Fruit fly (Drosophila melanogaster) whole organism, embryonic: ENCODE data around the gene Gga.
A peak's percentile ranks its signal among the peaks of the same experiment; 100 is the strongest.

ENCODE experiments used
- Asciz ChIP-seq: fragments of 200-800 bp; sonication (Bioruptor generic); optimal IDR thresholded peaks from 2 replicates; lab custom pipeline; 2017; ENCODE audit warnings: missing biosample characterization, mild to moderate bottlenecking, missing genetic modification characterization, missing genetic modification reagents
- Atf-2 ChIP-seq: fragments of 200-800 bp; sonication (Bioruptor generic); optimal IDR thresholded peaks from 2 replicates; lab custom pipeline; 2016; ENCODE audit warnings: missing biosample characterization, missing genetic modification characterization
- B-H1 ChIP-seq: fragments of 200-800 bp; sonication (Bioruptor generic); IDR thresholded peaks from 3 replicates; pipeline ENCODE4 v1.3.6; 2022; ENCODE audit warnings: missing biosample characterization, missing genetic modification characterization
- CG10431 ChIP-seq: fragments of 200-800 bp; sonication (Bioruptor generic); optimal IDR thresholded peaks from 3 replicates; lab custom pipeline; 2018; ENCODE audit warnings: missing biosample characterization, mild to moderate bottlenecking, missing genetic modification characterization
- CG10462 ChIP-seq: fragments of 200-800 bp; sonication (Bioruptor generic); optimal IDR thresholded peaks from 2 replicates; lab custom pipeline; 2016; ENCODE audit warnings: missing biosample characterization, missing genetic modification characterization
- CG11504 ChIP-seq: fragments of 200-800 bp; sonication (Bioruptor generic); optimal IDR thresholded peaks from 3 replicates; lab custom pipeline; 2019; ENCODE audit warnings: missing biosample characterization, mild to moderate bottlenecking, missing genetic modification characterization, moderate library complexity
- CG11723 ChIP-seq: fragments of 200-800 bp; sonication (Bioruptor generic); optimal IDR thresholded peaks from 2 replicates; lab custom pipeline; 2017; ENCODE audit warnings: missing biosample characterization, mild to moderate bottlenecking, missing genetic modification characterization
- CG12155 ChIP-seq: fragments of 200-800 bp; sonication (Bioruptor generic); optimal IDR thresholded peaks from 3 replicates; lab custom pipeline; 2016; ENCODE audit warnings: missing biosample characterization, missing genetic modification characterization
- CG13123 ChIP-seq: fragments of 200-800 bp; sonication (Bioruptor generic); optimal IDR thresholded peaks from 2 replicates; lab custom pipeline; 2016; ENCODE audit warnings: missing biosample characterization, missing genetic modification characterization
- CG13624 ChIP-seq: fragments of 200-800 bp; sonication (Bioruptor generic); optimal IDR thresholded peaks from 2 replicates; lab custom pipeline; 2016; ENCODE audit warnings: missing biosample characterization, missing genetic modification characterization
- CG14965 ChIP-seq: fragments of 200-800 bp; sonication (Bioruptor generic); optimal IDR thresholded peaks from 2 replicates; lab custom pipeline; 2016; ENCODE audit warnings: missing biosample characterization, missing genetic modification characterization, borderline replicate concordance
- CG15073 ChIP-seq: fragments of 200-800 bp; sonication (Bioruptor generic); optimal IDR thresholded peaks from 2 replicates; lab custom pipeline; 2016; ENCODE audit warnings: missing biosample characterization, missing genetic modification characterization
- CG1529 ChIP-seq: fragments of 200-800 bp; sonication (Bioruptor generic); optimal IDR thresholded peaks from 3 replicates; lab custom pipeline; 2018; ENCODE audit warnings: missing biosample characterization, missing genetic modification characterization
- CG15479 ChIP-seq: fragments of 200-800 bp; sonication (Bioruptor generic); optimal IDR thresholded peaks from 3 replicates; lab custom pipeline; 2019; ENCODE audit warnings: missing biosample characterization, mild to moderate bottlenecking, missing genetic modification characterization, moderate library complexity
- CG18599 ChIP-seq: fragments of 200-800 bp; sonication (Bioruptor generic); optimal IDR thresholded peaks from 3 replicates; lab custom pipeline; 2017; ENCODE audit warnings: missing biosample characterization, missing genetic modification characterization, mild to moderate bottlenecking, moderate library complexity, missing genetic modification reagents
- CG30020 ChIP-seq: fragments of 200-800 bp; optimal IDR thresholded peaks from 2 replicates; lab custom pipeline; 2019; ENCODE audit warnings: missing biosample characterization, mild to moderate bottlenecking, missing genetic modification characterization, moderate library complexity
- CG31388 ChIP-seq: fragments of 200-800 bp; sonication (Bioruptor generic); optimal IDR thresholded peaks from 2 replicates; lab custom pipeline; 2016; ENCODE audit warnings: missing biosample characterization, missing genetic modification characterization
- CG34376 ChIP-seq: fragments of 200-800 bp; sonication (Bioruptor generic); optimal IDR thresholded peaks from 2 replicates; lab custom pipeline; 2018; ENCODE audit warnings: missing biosample characterization, mild to moderate bottlenecking, missing genetic modification characterization
- CG4360 ChIP-seq: fragments of 200-800 bp; sonication (Bioruptor generic); IDR thresholded peaks from 2 replicates; pipeline ENCODE4 v1.3.6; 2022; ENCODE audit warnings: missing biosample characterization, missing genetic modification characterization
- CG4617 ChIP-seq: fragments of 200-800 bp; sonication (Bioruptor generic); optimal IDR thresholded peaks from 3 replicates; lab custom pipeline; 2016; ENCODE audit warnings: missing biosample characterization, missing genetic modification characterization, borderline replicate concordance
- CG4730 ChIP-seq: fragments of 200-800 bp; sonication (Bioruptor generic); IDR thresholded peaks from 2 replicates; pipeline ENCODE4 v1.3.6; 2022; ENCODE audit warnings: missing biosample characterization, missing genetic modification characterization
- CG5180 ChIP-seq: fragments of 200-800 bp; sonication (Bioruptor generic); optimal IDR thresholded peaks from 3 replicates; lab custom pipeline; 2017; ENCODE audit warnings: missing biosample characterization, missing genetic modification characterization, mild to moderate bottlenecking, moderate library complexity, missing genetic modification reagents
- CG7271 ChIP-seq: fragments of 200-800 bp; sonication (Bioruptor generic); optimal IDR thresholded peaks from 2 replicates; lab custom pipeline; 2018; ENCODE audit warnings: missing biosample characterization, mild to moderate bottlenecking, missing genetic modification characterization, moderate library complexity
- CG7357 ChIP-seq: fragments of 200-800 bp; sonication (Bioruptor generic); IDR thresholded peaks from 3 replicates; pipeline ENCODE4 v1.3.6; 2022; ENCODE audit warnings: missing biosample characterization, missing genetic modification characterization
- CG8944 ChIP-seq: fragments of 200-800 bp; sonication (Bioruptor generic); optimal IDR thresholded peaks from 3 replicates; lab custom pipeline; 2016; ENCODE audit warnings: missing biosample characterization, missing genetic modification characterization
- Dfd ChIP-seq, 2 experiments: fragments of >200 bp; optimal IDR thresholded peaks; 2 replicates each; lab custom pipeline; 2017; ENCODE audit warnings: missing biosample characterization in 2 of 2, missing genetic modification characterization in 2 of 2
- Dref ChIP-seq: fragments of 200-800 bp; sonication (Bioruptor generic); IDR thresholded peaks from 2 replicates; pipeline ENCODE4 v1.3.6; 2022; ENCODE audit warnings: missing biosample characterization, missing genetic modification characterization
- Ets97D ChIP-seq: fragments of 200-800 bp; sonication (Bioruptor generic); optimal IDR thresholded peaks from 3 replicates; lab custom pipeline; 2016; ENCODE audit warnings: missing biosample characterization, missing genetic modification characterization
- Lhr ChIP-seq: fragments of 200-800 bp; sonication (Bioruptor generic); optimal IDR thresholded peaks from 3 replicates; lab custom pipeline; 2017; ENCODE audit warnings: mild to moderate bottlenecking, missing biosample characterization, missing genetic modification reagents, missing genetic modification characterization
- Mrtf ChIP-seq: fragments of 200-800 bp; sonication (Bioruptor generic); IDR thresholded peaks from 3 replicates; pipeline ENCODE4 v1.3.6; 2022; ENCODE audit warnings: missing biosample characterization, missing genetic modification characterization
- Oli ChIP-seq: fragments of 200-800 bp; sonication (Bioruptor generic); optimal IDR thresholded peaks from 2 replicates; lab custom pipeline; 2018; ENCODE audit warnings: missing biosample characterization, mild to moderate bottlenecking, missing genetic modification characterization, moderate library complexity
- Pdp1 ChIP-seq, 2 experiments: fragments of 200-800 bp; sonication (Bioruptor generic); optimal IDR thresholded peaks; 3 replicates each; lab custom pipeline; 2016; ENCODE audit warnings: missing biosample characterization in 2 of 2, missing genetic modification characterization in 2 of 2, mild to moderate bottlenecking in 1 of 2, moderate library complexity in 1 of 2
- TFAM ChIP-seq: fragments of 200-800 bp; sonication (Bioruptor generic); optimal IDR thresholded peaks from 2 replicates; lab custom pipeline; 2017; ENCODE audit warnings: missing biosample characterization, missing genetic modification characterization, inconsistent platforms
- aop ChIP-seq: fragments of 200-800 bp; sonication (Bioruptor generic); IDR thresholded peaks from 2 replicates; pipeline ENCODE4 v1.3.6; 2022; ENCODE audit warnings: missing biosample characterization, missing genetic modification characterization
- bab2 ChIP-seq: fragments of 200-800 bp; sonication (Bioruptor generic); optimal IDR thresholded peaks from 2 replicates; lab custom pipeline; 2016; ENCODE audit warnings: missing biosample characterization, missing genetic modification characterization
- danr ChIP-seq: fragments of 200-800 bp; sonication (Bioruptor generic); IDR thresholded peaks from 2 replicates; pipeline ENCODE4 v1.3.6; 2022; ENCODE audit warnings: missing biosample characterization, missing genetic modification characterization
- dmrt99B ChIP-seq: fragments of 200-800 bp; sonication (Bioruptor generic); optimal IDR thresholded peaks from 2 replicates; lab custom pipeline; 2018; ENCODE audit warnings: missing biosample characterization, mild to moderate bottlenecking, missing genetic modification characterization, moderate library complexity
- eve ChIP-seq, 2 experiments: fragments of >200 bp; optimal IDR thresholded peaks; 2 replicates each; lab custom pipeline; 2017; ENCODE audit warnings: missing biosample characterization in 2 of 2, missing genetic modification characterization in 2 of 2
- ewg ChIP-seq: fragments of 200-800 bp; sonication (Bioruptor generic); optimal IDR thresholded peaks from 3 replicates; lab custom pipeline; 2017; ENCODE audit warnings: mild to moderate bottlenecking, missing biosample characterization, missing genetic modification reagents, missing genetic modification characterization
- fu2 ChIP-seq: fragments of 200-800 bp; sonication (Bioruptor generic); optimal IDR thresholded peaks from 2 replicates; lab custom pipeline; 2016; ENCODE audit warnings: missing biosample characterization, missing genetic modification characterization
- inv ChIP-seq: fragments of 200-800 bp; sonication (Bioruptor generic); IDR thresholded peaks from 2 replicates; pipeline ENCODE4 v1.3.6; 2022; ENCODE audit warnings: missing biosample characterization, missing genetic modification characterization; ENCODE audit not compliant: partially characterized antibody
- lbe ChIP-seq: fragments of 200-800 bp; sonication (Bioruptor generic); optimal IDR thresholded peaks from 2 replicates; lab custom pipeline; 2016; ENCODE audit warnings: missing biosample characterization, mild to moderate bottlenecking, missing genetic modification characterization
- lmd ChIP-seq: fragments of 200-800 bp; sonication (Bioruptor generic); IDR thresholded peaks from 2 replicates; pipeline ENCODE4 v1.3.6; 2022; ENCODE audit warnings: missing biosample characterization, missing genetic modification characterization
- nmo ChIP-seq: fragments of 200-800 bp; sonication (Bioruptor generic); optimal IDR thresholded peaks from 2 replicates; lab custom pipeline; 2018; ENCODE audit warnings: missing biosample characterization, mild to moderate bottlenecking, missing genetic modification characterization, moderate library complexity
- sisA ChIP-seq: fragments of 200-800 bp; sonication (Bioruptor generic); IDR thresholded peaks from 2 replicates; pipeline ENCODE4 v1.3.6; 2022; ENCODE audit warnings: missing biosample characterization, missing genetic modification characterization
- slbo ChIP-seq: fragments of 200-800 bp; sonication (Bioruptor generic); IDR thresholded peaks from 2 replicates; pipeline ENCODE4 v1.3.6; 2022; ENCODE audit warnings: missing biosample characterization, missing genetic modification characterization
- sr ChIP-seq: fragments of 200-800 bp; sonication (Bioruptor generic); IDR thresholded peaks from 3 replicates; pipeline ENCODE4 v1.3.6; 2022; ENCODE audit warnings: missing biosample characterization, missing genetic modification characterization
- ssp ChIP-seq: fragments of 200-800 bp; sonication (Bioruptor generic); IDR thresholded peaks from 2 replicates; pipeline ENCODE4 v1.3.6; 2022; ENCODE audit warnings: missing biosample characterization, missing genetic modification characterization
- stwl ChIP-seq: fragments of 200-800 bp; sonication (Bioruptor generic); optimal IDR thresholded peaks from 3 replicates; lab custom pipeline; 2018; ENCODE audit warnings: missing biosample characterization, mild to moderate bottlenecking, missing genetic modification characterization, moderate library complexity
- tx ChIP-seq: fragments of 200-800 bp; sonication (Bioruptor generic); optimal IDR thresholded peaks from 2 replicates; lab custom pipeline; 2016; ENCODE audit warnings: missing biosample characterization, missing genetic modification characterization

Gene Gga

dm6 chrX:9579918-9580521 is 20.8 kb upstream of the Gga start, which contains the start of gene LPCAT (continued):
- peak; percentile 41 for TF ChIP-seq dmrt99B
- TF ChIP-seq CG1529 (GFP tag; lab: Kevin White, UChicago), result no peak
- TF ChIP-seq CG4617 (GFP tag; lab: Kevin White, UChicago), result peak; percentile 19
- TF ChIP-seq Asciz (GFP tag; lab: Kevin White, UChicago), result peak; percentile 4
- peak; percentile 77 for TF ChIP-seq lbe (GFP tag; lab: Kevin White, UChicago)
- peak; percentile 84 for TF ChIP-seq Lhr (GFP tag; lab: Kevin White, UChicago)
- peak; percentile 87 for TF ChIP-seq sisA (GFP tag; lab: Robert Waterston, UW)
- no peak for TF ChIP-seq TFAM (GFP tag; lab: Kevin White, UChicago)
- TF ChIP-seq CG10431 (GFP tag; lab: Kevin White, UChicago), result no peak
- TF ChIP-seq danr (GFP tag; lab: Robert Waterston, UW), result peak; percentile 66
- TF ChIP-seq CG34376 (GFP tag; lab: Kevin White, UChicago), result peak; percentile 56
- peak; percentile 71 for TF ChIP-seq CG8944 (GFP tag; lab: Kevin White, UChicago)
- peak; percentile 53 for TF ChIP-seq Dref
- TF ChIP-seq CG7271, result no peak
- peak; percentile 79 for TF ChIP-seq CG18599
- peak; percentile 70 for TF ChIP-seq fu2
- TF ChIP-seq nmo, result peak; percentile 83
- peak; percentile 76 to 89 for TF ChIP-seq Pdp1 (GFP tag; optimal IDR thresholded peaks at IDR 0.05; lab: Kevin White, UChicago)
- TF ChIP-seq aop (GFP tag; lab: Robert Waterston, UW), result 0 out of 2 replicates have a peak, but pooled peaks have one; percentile 2
- no peak for TF ChIP-seq CG11723 (GFP tag; lab: Kevin White, UChicago)
- peak; percentile 50 for TF ChIP-seq CG4730
- TF ChIP-seq ewg (GFP tag; lab: Kevin White, UChicago), result peak; percentile 2
- TF ChIP-seq CG7357 (GFP tag; lab: Robert Waterston, UW), result peak; percentile 69; the same call in 2 of the 3 replicates
- TF ChIP-seq Oli, result peak; percentile 41
- TF ChIP-seq CG4360 (GFP tag; lab: Robert Waterston, UW), result peak; percentile 76
- no peak for TF ChIP-seq CG15073 (GFP tag; lab: Kevin White, UChicago)
- TF ChIP-seq CG12155 (GFP tag; lab: Kevin White, UChicago), result peak; percentile 85
- peak; percentile 85 for TF ChIP-seq stwl (tag; lab: Kevin White, UChicago)
- peak; percentile 79 for TF ChIP-seq CG11504 (tag; lab: Kevin White, UChicago)
- TF ChIP-seq Dfd (GFP tag; optimal IDR thresholded peaks at IDR 0.05; lab: Kevin White, UChicago), result no peak
- peak; percentile 85 for TF ChIP-seq CG13624 (GFP tag; lab: Kevin White, UChicago)
- TF ChIP-seq slbo (GFP tag; lab: Robert Waterston, UW), result peak; percentile 93
- no peak; the same call in 2 of the 3 replicates for TF ChIP-seq sr (GFP tag; lab: Robert Waterston, UW)
- TF ChIP-seq B-H1 (GFP tag; lab: Robert Waterston, UW), result peak; percentile 40; the same call in 2 of the 3 replicates
- TF ChIP-seq tx, result peak; percentile 59
- no peak for TF ChIP-seq CG30020 (tag; lab: Kevin White, UChicago)
- TF ChIP-seq CG10462 (GFP tag; lab: Kevin White, UChicago), result peak; percentile 35
- TF ChIP-seq lmd (GFP tag; lab: Robert Waterston, UW), result peak; percentile 79
- peak; percentile 66; the same call in 1 of the 3 replicates for TF ChIP-seq Mrtf (GFP tag; lab: Robert Waterston, UW)
- TF ChIP-seq CG15479 (GFP tag; lab: Kevin White, UChicago), result peak; percentile 35
- TF ChIP-seq Ets97D, result peak; percentile 91
- peak; percentile 74 for TF ChIP-seq inv (GFP tag; lab: Robert Waterston, UW)
- TF ChIP-seq CG14965 (GFP tag; lab: Kevin White, UChicago), result no peak
- peak; percentile 47 for TF ChIP-seq CG31388 (GFP tag; lab: Kevin White, UChicago)
- peak in 1 of 2 experiments; percentile 81 for TF ChIP-seq eve (GFP tag; optimal IDR thresholded peaks at IDR 0.05; lab: Kevin White, UChicago)
- TF ChIP-seq CG5180, result peak; percentile 11
- peak; percentile 58 for TF ChIP-seq CG13123 (GFP tag; lab: Kevin White, UChicago)
- TF ChIP-seq ssp (GFP tag; lab: Robert Waterston, UW), result peak; percentile 70
- TF ChIP-seq bab2 (GFP tag; lab: Kevin White, UChicago), result peak; percentile 80
- TF ChIP-seq Atf-2 (GFP tag; lab: Kevin White, UChicago), result peak; percentile 34
